Fruit fly (Drosophila melanogaster) whole organism, embryonic: ENCODE measurements around the gene arm.
A peak's percentile ranks its signal among the peaks of the same experiment; 100 is the strongest.

Experiments used
- Abd-B ChIP-seq: fragments of 200-800 bp; sonication (Bioruptor generic); optimal IDR thresholded peaks from 2 replicates; lab custom pipeline; 2018; ENCODE audit warnings: missing biosample characterization, mild to moderate bottlenecking, missing genetic modification characterization, moderate library complexity
- Awh ChIP-seq: fragments of 200-800 bp; sonication (Bioruptor generic); IDR thresholded peaks from 2 replicates; pipeline ENCODE4, ENCODE4 v1.3.6; 2022; ENCODE audit warnings: missing biosample characterization, missing genetic modification characterization
- C15 ChIP-seq: fragments of 200-800 bp; sonication (Bioruptor generic); IDR thresholded peaks from 3 replicates; pipeline ENCODE4 v1.3.6; 2022; ENCODE audit warnings: missing biosample characterization, missing genetic modification characterization
- CG11247 ChIP-seq: fragments of 200-800 bp; sonication (Bioruptor generic); IDR thresholded peaks from 2 replicates; pipeline ENCODE4 v1.3.6; 2022; ENCODE audit warnings: missing biosample characterization, missing genetic modification characterization
- CG12299 ChIP-seq: fragments of 200-800 bp; sonication (Bioruptor generic); optimal IDR thresholded peaks from 2 replicates; lab custom pipeline; 2018; ENCODE audit warnings: missing biosample characterization, mild to moderate bottlenecking, missing genetic modification characterization
- CG13123 ChIP-seq: fragments of 200-800 bp; sonication (Bioruptor generic); optimal IDR thresholded peaks from 2 replicates; lab custom pipeline; 2016; ENCODE audit warnings: missing biosample characterization, missing genetic modification characterization
- CG16863 ChIP-seq: fragments of 200-800 bp; sonication (Bioruptor generic); optimal IDR thresholded peaks from 3 replicates; lab custom pipeline; 2016; ENCODE audit warnings: missing biosample characterization, missing genetic modification characterization
- CG17612 ChIP-seq: fragments of 200-800 bp; sonication (Bioruptor generic); IDR thresholded peaks from 2 replicates; pipeline ENCODE4 v1.3.6; 2022; ENCODE audit warnings: missing biosample characterization, missing genetic modification characterization
- CG17802 ChIP-seq: fragments of 200-800 bp; sonication (Bioruptor generic); optimal IDR thresholded peaks from 2 replicates; lab custom pipeline; 2018; ENCODE audit warnings: missing biosample characterization, mild to moderate bottlenecking, missing genetic modification characterization, moderate library complexity
- CG18476 ChIP-seq: fragments of 200-800 bp; sonication (Bioruptor generic); optimal IDR thresholded peaks from 2 replicates; lab custom pipeline; 2016; ENCODE audit warnings: missing biosample characterization, mild to moderate bottlenecking, missing genetic modification characterization
- CG31388 ChIP-seq: fragments of 200-800 bp; sonication (Bioruptor generic); optimal IDR thresholded peaks from 2 replicates; lab custom pipeline; 2016; ENCODE audit warnings: missing biosample characterization, missing genetic modification characterization
- CG33213 ChIP-seq: fragments of 200-800 bp; sonication (Bioruptor generic); optimal IDR thresholded peaks from 3 replicates; lab custom pipeline; 2016; ENCODE audit warnings: missing biosample characterization, missing genetic modification characterization
- CG4282 ChIP-seq: fragments of 200-800 bp; sonication (Bioruptor generic); optimal IDR thresholded peaks from 2 replicates; lab custom pipeline; 2016; ENCODE audit warnings: missing biosample characterization, missing genetic modification characterization
- CG6254 ChIP-seq: fragments of 200-800 bp; sonication (Bioruptor generic); optimal IDR thresholded peaks from 3 replicates; lab custom pipeline; 2017; ENCODE audit warnings: mild to moderate bottlenecking, missing biosample characterization, missing genetic modification reagents, missing genetic modification characterization
- CG7556 ChIP-seq: fragments of 200-800 bp; sonication (Bioruptor generic); optimal IDR thresholded peaks from 2 replicates; lab custom pipeline; 2017; ENCODE audit warnings: missing biosample characterization, mild to moderate bottlenecking, missing genetic modification characterization
- CG7786 ChIP-seq: fragments of 200-800 bp; sonication (Bioruptor generic); optimal IDR thresholded peaks from 2 replicates; lab custom pipeline; 2016; ENCODE audit warnings: missing biosample characterization, missing genetic modification characterization
- CG7987 ChIP-seq: fragments of 200-800 bp; sonication (Bioruptor generic); optimal IDR thresholded peaks from 2 replicates; lab custom pipeline; 2018; ENCODE audit warnings: missing biosample characterization, mild to moderate bottlenecking, missing genetic modification characterization, moderate library complexity
- CG8944 ChIP-seq: fragments of 200-800 bp; sonication (Bioruptor generic); optimal IDR thresholded peaks from 3 replicates; lab custom pipeline; 2016; ENCODE audit warnings: missing biosample characterization, missing genetic modification characterization
- CG9876 ChIP-seq: fragments of 200-800 bp; sonication (Bioruptor generic); optimal IDR thresholded peaks from 2 replicates; lab custom pipeline; 2016; ENCODE audit warnings: missing biosample characterization, missing genetic modification characterization
- Dp ChIP-seq: fragments of 200-800 bp; sonication (Bioruptor generic); optimal IDR thresholded peaks from 2 replicates; lab custom pipeline; 2018; ENCODE audit warnings: missing biosample characterization, mild to moderate bottlenecking, missing genetic modification characterization, moderate library complexity
- E2f1 ChIP-seq: fragments of 200-800 bp; sonication (Bioruptor generic); IDR thresholded peaks from 2 replicates; pipeline ENCODE4 v1.3.6; 2022; ENCODE audit warnings: missing biosample characterization, missing genetic modification characterization
- Fer3 ChIP-seq: fragments of 200-800 bp; sonication (Bioruptor generic); optimal IDR thresholded peaks from 2 replicates; lab custom pipeline; 2018; ENCODE audit warnings: missing biosample characterization, mild to moderate bottlenecking, missing genetic modification characterization, moderate library complexity
- GATAe ChIP-seq: fragments of 200-800 bp; sonication (Bioruptor generic); conservative IDR thresholded peaks from 2 replicates; pipeline ENCODE4 v1.3.6; 2022; ENCODE audit warnings: missing biosample characterization, missing genetic modification characterization
- Oli ChIP-seq: fragments of 200-800 bp; sonication (Bioruptor generic); optimal IDR thresholded peaks from 2 replicates; lab custom pipeline; 2018; ENCODE audit warnings: missing biosample characterization, mild to moderate bottlenecking, missing genetic modification characterization, moderate library complexity
- PHDP ChIP-seq: fragments of 200-800 bp; sonication (Bioruptor generic); optimal IDR thresholded peaks from 3 replicates; lab custom pipeline; 2018; ENCODE audit warnings: missing biosample characterization, mild to moderate bottlenecking, missing genetic modification characterization, moderate library complexity
- Side ChIP-seq: fragments of 200-800 bp; sonication (Bioruptor generic); optimal IDR thresholded peaks from 2 replicates; lab custom pipeline; 2016; ENCODE audit warnings: missing biosample characterization, missing genetic modification characterization
- Taf1 ChIP-seq: fragments of 200-800 bp; sonication (Bioruptor generic); IDR thresholded peaks from 2 replicates; pipeline ENCODE4 v1.3.6; 2022; ENCODE audit warnings: missing biosample characterization, missing genetic modification characterization
- Xrp1 ChIP-seq: fragments of 200-800 bp; sonication (Bioruptor generic); IDR thresholded peaks from 2 replicates; pipeline ENCODE4 v1.3.6; 2022; ENCODE audit warnings: missing biosample characterization, missing genetic modification characterization
- ap ChIP-seq: fragments of 200-800 bp; sonication (Bioruptor generic); IDR thresholded peaks from 2 replicates; pipeline ENCODE4 v1.3.6; 2022; ENCODE audit warnings: missing biosample characterization, missing genetic modification characterization
- ash1 ChIP-seq: fragments of 200-800 bp; sonication (Bioruptor generic); optimal IDR thresholded peaks from 2 replicates; lab custom pipeline; 2018; ENCODE audit warnings: missing biosample characterization, mild to moderate bottlenecking, missing genetic modification characterization
- ewg ChIP-seq: fragments of 200-800 bp; sonication (Bioruptor generic); optimal IDR thresholded peaks from 3 replicates; lab custom pipeline; 2017; ENCODE audit warnings: mild to moderate bottlenecking, missing biosample characterization, missing genetic modification reagents, missing genetic modification characterization
- kni ChIP-seq: fragments of 200-800 bp; sonication (Bioruptor generic); optimal IDR thresholded peaks from 3 replicates; lab custom pipeline; 2017; ENCODE audit warnings: mild to moderate bottlenecking, missing biosample characterization, missing genetic modification reagents, missing genetic modification characterization
- mld ChIP-seq: fragments of 200-800 bp; sonication (Bioruptor generic); IDR thresholded peaks from 3 replicates; pipeline ENCODE4 v1.3.6; 2022; ENCODE audit warnings: missing biosample characterization, missing genetic modification characterization; ENCODE audit not compliant: partially characterized antibody
- otp ChIP-seq: fragments of 200-800 bp; sonication (Bioruptor generic); IDR thresholded peaks from 3 replicates; pipeline ENCODE4, ENCODE4 v1.3.6; 2022; ENCODE audit warnings: missing biosample characterization, missing genetic modification characterization
- run ChIP-seq: fragments of 200-800 bp; sonication (Bioruptor generic); optimal IDR thresholded peaks from 3 replicates; lab custom pipeline; 2018; ENCODE audit warnings: missing biosample characterization, mild to moderate bottlenecking, missing genetic modification characterization
- seq ChIP-seq: fragments of 200-800 bp; sonication (Bioruptor generic); IDR thresholded peaks from 2 replicates; pipeline ENCODE4 v1.3.6; 2022; ENCODE audit warnings: missing biosample characterization, missing genetic modification characterization
- sr ChIP-seq: fragments of 200-800 bp; sonication (Bioruptor generic); IDR thresholded peaks from 3 replicates; pipeline ENCODE4 v1.3.6; 2022; ENCODE audit warnings: missing biosample characterization, missing genetic modification characterization
- trh ChIP-seq: fragments of 200-800 bp; sonication (Bioruptor generic); optimal IDR thresholded peaks from 2 replicates; lab custom pipeline; 2016; ENCODE audit warnings: missing biosample characterization, missing genetic modification characterization
- vfl ChIP-seq: fragments of 200-800 bp; sonication (Bioruptor generic); optimal IDR thresholded peaks from 2 replicates; lab custom pipeline; 2016; ENCODE audit warnings: missing biosample characterization, missing genetic modification characterization
- vvl ChIP-seq: fragments of 200-800 bp; sonication (Bioruptor generic); IDR thresholded peaks from 2 replicates; pipeline ENCODE4 v1.3.6; 2022; ENCODE audit warnings: missing biosample characterization, missing genetic modification characterization
- wor ChIP-seq: fragments of 200-800 bp; sonication (Bioruptor generic); IDR thresholded peaks from 2 replicates; pipeline ENCODE4 v1.3.6; 2022; ENCODE audit warnings: missing biosample characterization, missing genetic modification characterization
- yki ChIP-seq: fragments of >200 bp; optimal IDR thresholded peaks from 3 replicates; lab custom pipeline; 2018

arm gene

DNA sequence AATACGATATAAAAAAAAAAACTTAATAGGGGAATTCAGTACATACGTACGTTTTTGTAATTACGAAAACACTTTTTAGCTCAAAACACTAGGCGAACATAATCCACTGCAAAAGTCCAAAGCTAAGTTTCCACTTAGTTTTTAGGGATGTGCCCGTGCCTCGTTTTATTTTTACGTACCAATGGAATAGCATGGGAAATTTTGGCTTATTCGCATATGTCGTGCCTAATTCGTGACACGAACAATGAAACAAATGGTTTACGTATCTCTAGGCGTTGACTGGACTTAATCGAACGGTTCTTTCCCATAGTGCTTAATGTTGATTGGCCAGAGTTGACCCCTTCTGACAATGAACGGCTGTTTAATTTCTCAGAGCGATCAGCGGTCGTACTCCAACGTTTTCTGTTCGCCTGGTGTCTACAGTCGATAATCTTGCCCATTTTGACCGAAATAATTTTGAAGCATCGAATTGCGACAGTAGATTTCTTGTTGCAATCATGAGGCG lies 20.8 kb downstream of the arm start, which contains the start of gene CG14818 (continued):
- TF ChIP-seq CG16863 (peak; percentile 56), E2f1 (peak; percentile 51; the same call in 1 of the 2 replicates), CG12299 (peak; percentile 39), sr (GFP tag; lab: Robert Waterston, UW) (no peak), run (tag; lab: Kevin White, UChicago) (no peak), CG18476 (no peak), CG11247 (GFP tag; lab: Robert Waterston, UW) (no peak), CG6254 (GFP tag; lab: Kevin White, UChicago) (no peak), seq (GFP tag; lab: Robert Waterston, UW) (no peak), ap (GFP tag; lab: Robert Waterston, UW) (0 out of 2 replicates have a peak, but pooled peaks have one; percentile 9), Abd-B (peak; percentile 79), CG8944 (peak; percentile 70), CG13123 (GFP tag; lab: Kevin White, UChicago) (no peak), ash1 (GFP tag; lab: Kevin White, UChicago) (no peak), GATAe (GFP tag; lab: Robert Waterston, UW) (no peak), CG4282 (GFP tag; lab: Kevin White, UChicago) (no peak), CG9876 (GFP tag; lab: Kevin White, UChicago) (peak; percentile 51), Dp (no peak), Oli (tag; lab: Kevin White, UChicago) (peak; percentile 34), CG31388 (GFP tag; lab: Kevin White, UChicago) (no peak), vvl (GFP tag; lab: Robert Waterston, UW) (peak; percentile 74), Taf1 (GFP tag; lab: Robert Waterston, UW) (no peak), C15 (GFP tag; lab: Robert Waterston, UW) (no peak), wor (no peak), Side (peak; percentile 63), CG7786 (GFP tag; lab: Kevin White, UChicago) (peak; percentile 74), CG17802 (tag; lab: Kevin White, UChicago) (peak; percentile 23), CG33213 (peak; percentile 70), CG7987 (GFP tag; lab: Kevin White, UChicago) (no peak), CG17612 (GFP tag; lab: Robert Waterston, UW) (0 out of 2 replicates have a peak, but pooled peaks have one; percentile 17), PHDP (tag; lab: Kevin White, UChicago) (peak; percentile 51), Xrp1 (peak; percentile 68), trh (GFP tag; lab: Kevin White, UChicago) (no peak), otp (GFP tag; lab: Robert Waterston, UW) (peak; percentile 56; the same call in 1 of the 3 replicates), Fer3 (tag; lab: Kevin White, UChicago) (peak; percentile 70), Awh (no peak), yki (lab: Kevin White, UChicago) (no peak), kni (GFP tag; lab: Kevin White, UChicago) (no peak), ewg (GFP tag; lab: Kevin White, UChicago) (peak; percentile 2), CG7556 (GFP tag; lab: Kevin White, UChicago) (peak; percentile 15), vfl (GFP tag; lab: Kevin White, UChicago) (peak; percentile 43), mld (GFP tag; lab: Robert Waterston, UW) (peak; percentile 57; the same call in 1 of the 3 replicates)
